Worm (Caenorhabditis elegans) whole organism, midembryonic: ENCODE measurements around the gene sra-10.

ENCODE experiments used
- T22C8.4 ChIP-seq: fragments of 200-800 bp; sonication (Bioruptor generic); IDR thresholded peaks from 2 replicates; pipeline ENCODE4 v1.3.6; 2022; ENCODE audit warnings: missing genetic modification characterization, missing compliant biosample characterization
- cog-1 ChIP-seq: sonication (generic microtip); optimal IDR thresholded peaks from 2 replicates; lab custom pipeline; 2016; ENCODE audit warnings: missing genetic modification characterization, missing compliant biosample characterization
- flt-1 ChIP-seq: fragments of 200-800 bp; sonication (Bioruptor generic); IDR thresholded peaks from 2 replicates; pipeline ENCODE4 v1.3.6; 2022; ENCODE audit warnings: missing genetic modification characterization, missing compliant biosample characterization
- klf-2 ChIP-seq: fragments of 200-800 bp; sonication (Bioruptor generic); conservative IDR thresholded peaks from 2 replicates; pipeline ENCODE4 v1.3.6; 2022; ENCODE audit warnings: missing genetic modification reagents, missing genetic modification characterization, missing compliant biosample characterization
- med-1 ChIP-seq: sonication (generic microtip); optimal IDR thresholded peaks from 2 replicates; lab custom pipeline; 2017; ENCODE audit warnings: missing genetic modification characterization, mild to moderate bottlenecking, missing compliant biosample characterization, antibody characterized with exemption, missing genetic modification reagents; ENCODE audit not compliant: insufficient read depth
- ref-1 ChIP-seq: fragments of 200-800 bp; sonication (Bioruptor generic); conservative IDR thresholded peaks from 2 replicates; pipeline ENCODE4 v1.3.6; 2022; ENCODE audit warnings: missing genetic modification reagents, missing genetic modification characterization, missing compliant biosample characterization

DNA sequence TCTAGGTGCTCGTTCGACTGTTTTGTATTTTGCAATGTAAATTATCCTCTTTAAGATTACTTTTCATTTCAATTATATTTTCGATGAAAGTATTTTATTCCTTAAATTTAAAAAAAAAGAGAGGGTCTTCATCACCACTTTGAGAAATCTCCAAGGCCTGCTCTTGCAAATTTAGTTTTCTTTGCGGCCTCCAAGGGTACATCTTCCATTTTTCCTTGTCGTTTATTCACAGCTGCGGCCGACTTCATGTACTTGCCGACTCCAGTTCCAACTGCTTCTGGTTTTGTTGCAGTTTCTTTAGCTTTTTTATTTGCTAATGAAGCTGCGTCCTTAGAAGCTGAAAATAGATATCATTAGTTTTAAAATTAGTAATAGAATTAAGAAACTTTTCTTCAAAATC, 24.2 kb downstream of the sra-10 start:
- TF ChIP-seq klf-2 (GFP tag; lab: Robert Waterston, UW) (no peak), cog-1 (no peak), flt-1 (GFP tag; lab: Robert Waterston, UW) (no peak), ref-1 (GFP tag; lab: Robert Waterston, UW) (no peak), T22C8.4 (GFP tag; lab: Robert Waterston, UW) (no peak), med-1 (GFP tag; lab: Kevin White, UChicago) (no peak)
